Worm (Caenorhabditis elegans) whole organism, L1 larva: ENCODE results near the gene dhs-19.

Experiments
- C16A3.4 ChIP-seq: fragments of 150-350 bp; optimal IDR thresholded peaks from 2 replicates; lab custom pipeline; 2014; ENCODE audit warnings: missing biosample characterization, missing genetic modification characterization
- C34B4.2 ChIP-seq: sonication (generic microtip); optimal IDR thresholded peaks from 2 replicates; lab custom pipeline; 2017; ENCODE audit warnings: mild to moderate bottlenecking, missing genetic modification characterization, missing compliant biosample characterization
- aly-2 ChIP-seq: fragments of 150-350 bp; optimal IDR thresholded peaks from 2 replicates; lab custom pipeline; 2014; ENCODE audit warnings: missing biosample characterization, missing genetic modification characterization
- blmp-1 ChIP-seq: fragments of 150-350 bp; optimal IDR thresholded peaks from 2 replicates; lab custom pipeline; 2014; ENCODE audit warnings: missing biosample characterization, missing genetic modification characterization
- ceh-63 ChIP-seq: fragments of 200-800 bp; sonication (Bioruptor generic); optimal IDR thresholded peaks from 2 replicates; lab custom pipeline; 2018; ENCODE audit warnings: mild to moderate bottlenecking, missing genetic modification characterization, missing compliant biosample characterization
- ceh-8 ChIP-seq: fragments of 200-800 bp; sonication (Bioruptor generic); optimal IDR thresholded peaks from 2 replicates; lab custom pipeline; 2018; ENCODE audit warnings: mild to moderate bottlenecking, missing genetic modification characterization, moderate library complexity, missing compliant biosample characterization
- ceh-82 ChIP-seq, 3 experiments: fragments of 150-350 bp in 1 of 3; sonication (generic microtip) in 2 of 3; optimal IDR thresholded peaks; 2 replicates each; lab custom pipeline; 2014 to 2017; ENCODE audit warnings: missing biosample characterization in 3 of 3, missing genetic modification characterization in 3 of 3
- ceh-88 ChIP-seq: fragments of 200-800 bp; sonication (Bioruptor generic); IDR thresholded peaks from 2 replicates; pipeline ENCODE4 v1.3.6; 2022; ENCODE audit warnings: missing genetic modification characterization, missing compliant biosample characterization
- ceh-90 ChIP-seq: sonication (generic microtip); optimal IDR thresholded peaks from 2 replicates; lab custom pipeline; 2016; ENCODE audit warnings: missing genetic modification characterization, missing compliant biosample characterization
- dpl-1 ChIP-seq, 3 experiments: fragments of 150-350 bp in 2 of 3; sonication (generic microtip) in 1 of 3; optimal IDR thresholded peaks; 2 replicates each; lab custom pipeline; 2014 to 2017; ENCODE audit warnings: missing biosample characterization in 3 of 3, missing genetic modification characterization in 3 of 3, missing genetic modification reagents in 3 of 3
- dsc-1 ChIP-seq: sonication (generic microtip); optimal IDR thresholded peaks from 2 replicates; lab custom pipeline; 2016; ENCODE audit warnings: mild to moderate bottlenecking, missing genetic modification characterization, missing compliant biosample characterization
- egl-13 ChIP-seq: sonication (generic microtip); optimal IDR thresholded peaks from 2 replicates; lab custom pipeline; 2016; ENCODE audit warnings: missing genotype, missing genetic modification reagents, missing genetic modification characterization, missing compliant biosample characterization
- egl-27 ChIP-seq, 2 experiments: fragments of 150-350 bp in 1 of 2; sonication (generic microtip); optimal IDR thresholded peaks; 3 replicates each; lab custom pipeline; 2017 to 2018; ENCODE audit warnings: missing biosample characterization in 2 of 2, missing genetic modification characterization in 2 of 2, missing genetic modification reagents in 2 of 2
- elt-2 ChIP-seq: sonication (generic microtip); optimal IDR thresholded peaks from 2 replicates; lab custom pipeline; 2016; ENCODE audit warnings: missing genetic modification characterization, mild to moderate bottlenecking, inconsistent platforms, missing compliant biosample characterization, missing genetic modification reagents
- elt-3 ChIP-seq, 6 experiments: fragments of 150-350 bp in 1 of 6; sonication (generic microtip); optimal IDR thresholded peaks; 2 replicates each; lab custom pipeline; 2017 to 2018; ENCODE audit warnings: missing biosample characterization in 6 of 6, missing genetic modification characterization in 6 of 6, inconsistent platforms in 1 of 6
- fkh-4 ChIP-seq: sonication (generic microtip); optimal IDR thresholded peaks from 2 replicates; lab custom pipeline; 2016; ENCODE audit warnings: missing compliant biosample characterization, missing genetic modification characterization, borderline replicate concordance
- fkh-8 ChIP-seq: sonication (generic microtip); optimal IDR thresholded peaks from 2 replicates; lab custom pipeline; 2016; ENCODE audit warnings: mild to moderate bottlenecking, missing genetic modification characterization, missing compliant biosample characterization
- fos-1 ChIP-seq: fragments of 150-350 bp; optimal IDR thresholded peaks from 2 replicates; lab custom pipeline; 2014; ENCODE audit warnings: missing biosample characterization, missing genetic modification characterization
- irx-1 ChIP-seq: sonication (generic microtip); optimal IDR thresholded peaks from 2 replicates; lab custom pipeline; 2016; ENCODE audit warnings: missing genetic modification characterization, missing compliant biosample characterization
- lin-13 ChIP-seq: fragments of 150-350 bp; optimal IDR thresholded peaks from 2 replicates; lab custom pipeline; 2014; ENCODE audit warnings: missing biosample characterization, missing genetic modification reagents, missing genetic modification characterization
- lin-14 ChIP-seq: fragments of 200-800 bp; sonication (Bioruptor generic); optimal IDR thresholded peaks from 2 replicates; lab custom pipeline; 2018; ENCODE audit warnings: mild to moderate bottlenecking, missing genetic modification characterization, moderate library complexity, missing compliant biosample characterization
- lin-35 ChIP-seq, 2 experiments: fragments of 150-350 bp; optimal IDR thresholded peaks; 2 replicates each; lab custom pipeline; 2014; ENCODE audit warnings: missing biosample characterization in 2 of 2, missing genetic modification characterization in 2 of 2, missing genetic modification reagents in 2 of 2
- mab-9 ChIP-seq: fragments of 200-800 bp; sonication (Bioruptor generic); IDR thresholded peaks from 2 replicates; pipeline ENCODE4 v1.3.6; 2022; ENCODE audit warnings: missing genetic modification reagents, missing genetic modification characterization, missing compliant biosample characterization
- mdl-1 ChIP-seq, 2 experiments: fragments of 150-350 bp; optimal IDR thresholded peaks; 2 replicates each; lab custom pipeline; 2014 to 2017; ENCODE audit warnings: missing biosample characterization in 2 of 2, missing genetic modification characterization in 2 of 2, inconsistent platforms in 1 of 2
- mep-1 ChIP-seq: fragments of 150-350 bp; optimal IDR thresholded peaks from 2 replicates; lab custom pipeline; 2014; ENCODE audit warnings: missing biosample characterization, missing genetic modification characterization
- nhr-11 ChIP-seq: fragments of 150-350 bp; optimal IDR thresholded peaks from 2 replicates; lab custom pipeline; 2014; ENCODE audit warnings: missing biosample characterization, missing genetic modification characterization
- nhr-12 ChIP-seq: sonication (generic microtip); optimal IDR thresholded peaks from 2 replicates; lab custom pipeline; 2017; ENCODE audit warnings: missing biosample characterization, missing genetic modification characterization
- nhr-20 ChIP-seq: sonication (generic microtip); optimal IDR thresholded peaks from 2 replicates; lab custom pipeline; 2016; ENCODE audit warnings: mild to moderate bottlenecking, missing genetic modification characterization, missing compliant biosample characterization
- nhr-237 ChIP-seq: fragments of 150-350 bp; optimal IDR thresholded peaks from 2 replicates; lab custom pipeline; 2014; ENCODE audit warnings: missing biosample characterization, missing genetic modification characterization
- nhr-28 ChIP-seq: fragments of 150-350 bp; optimal IDR thresholded peaks from 2 replicates; lab custom pipeline; 2014; ENCODE audit warnings: missing biosample characterization, missing genetic modification characterization
- nhr-47 ChIP-seq: sonication (generic microtip); optimal IDR thresholded peaks from 2 replicates; lab custom pipeline; 2016; ENCODE audit warnings: mild to moderate bottlenecking, missing genetic modification characterization, moderate library complexity, missing compliant biosample characterization
- nhr-71 ChIP-seq: sonication (generic microtip); optimal IDR thresholded peaks from 2 replicates; lab custom pipeline; 2016; ENCODE audit warnings: mild to moderate bottlenecking, missing genetic modification characterization, moderate library complexity, missing compliant biosample characterization
- nhr-84 ChIP-seq: sonication (generic microtip); optimal IDR thresholded peaks from 2 replicates; lab custom pipeline; 2017; ENCODE audit warnings: missing biosample characterization, missing genetic modification characterization
- nhr-85 ChIP-seq: sonication (generic microtip); peaks from one replicate; lab custom pipeline; 2016; ENCODE audit warnings: missing genetic modification characterization, inconsistent platforms, missing compliant biosample characterization
- nhr-90 ChIP-seq: sonication (generic microtip); optimal IDR thresholded peaks from 2 replicates; lab custom pipeline; 2016; ENCODE audit warnings: mild to moderate bottlenecking, missing genetic modification characterization, missing compliant biosample characterization; ENCODE audit not compliant: poor library complexity
- rnt-1 ChIP-seq: sonication (generic microtip); optimal IDR thresholded peaks from 2 replicates; lab custom pipeline; 2016; ENCODE audit warnings: mild to moderate bottlenecking, missing genetic modification characterization, moderate library complexity, missing compliant biosample characterization
- snu-23 ChIP-seq: sonication (generic microtip); optimal IDR thresholded peaks from 2 replicates; lab custom pipeline; 2016; ENCODE audit warnings: missing genetic modification characterization, missing compliant biosample characterization
- sox-4 ChIP-seq: sonication (generic microtip); optimal IDR thresholded peaks from 2 replicates; lab custom pipeline; 2016; ENCODE audit warnings: missing genetic modification characterization, missing compliant biosample characterization
- sup-37 ChIP-seq: fragments of 200-800 bp; sonication (Bioruptor generic); optimal IDR thresholded peaks from 2 replicates; lab custom pipeline; 2018; ENCODE audit warnings: mild to moderate bottlenecking, missing genetic modification characterization, missing compliant biosample characterization
- swsn-7 ChIP-seq: sonication (generic microtip); optimal IDR thresholded peaks from 2 replicates; lab custom pipeline; 2016; ENCODE audit warnings: missing genetic modification characterization, missing compliant biosample characterization
- tbx-2 ChIP-seq: sonication (generic microtip); optimal IDR thresholded peaks from 2 replicates; lab custom pipeline; 2016; ENCODE audit warnings: missing genetic modification characterization, missing compliant biosample characterization
- tlp-1 ChIP-seq: fragments of 150-350 bp; optimal IDR thresholded peaks from 2 replicates; lab custom pipeline; 2014; ENCODE audit warnings: missing biosample characterization, missing genetic modification characterization
- unc-130 ChIP-seq: fragments of 150-350 bp; optimal IDR thresholded peaks from 2 replicates; lab custom pipeline; 2017; ENCODE audit warnings: missing biosample characterization, missing genetic modification characterization, inconsistent platforms
- unc-62 ChIP-seq: fragments of 150-350 bp; optimal IDR thresholded peaks from 2 replicates; lab custom pipeline; 2014; ENCODE audit warnings: missing biosample characterization, missing genetic modification reagents, missing genetic modification characterization
- unc-86 ChIP-seq: sonication (generic microtip); optimal IDR thresholded peaks from 2 replicates; lab custom pipeline; 2016; ENCODE audit warnings: missing genetic modification characterization, missing compliant biosample characterization
- unc-98 ChIP-seq: fragments of 200-800 bp; sonication (Bioruptor generic); IDR thresholded peaks from 2 replicates; pipeline ENCODE4 v1.3.6; 2022; ENCODE audit warnings: missing genetic modification characterization, missing compliant biosample characterization
- xbp-1 ChIP-seq: sonication (generic microtip); optimal IDR thresholded peaks from 2 replicates; lab custom pipeline; 2016; ENCODE audit warnings: missing genetic modification characterization, missing compliant biosample characterization
- ztf-4 ChIP-seq: fragments of 150-350 bp; optimal IDR thresholded peaks from 2 replicates; lab custom pipeline; 2014; ENCODE audit warnings: missing biosample characterization, missing genetic modification characterization

dhs-19 gene

ce11 chrV:11531831-11532534, 41.7 kb upstream of the dhs-19 start (continued):
- no peak for TF ChIP-seq egl-13 (tag; lab: Kevin White, UChicago)
- peak; percentile 92 for TF ChIP-seq blmp-1 (tag; lab: Kevin White, UChicago)
- TF ChIP-seq ceh-88 (GFP tag; lab: Robert Waterston, UW), result 0 out of 2 replicates have a peak, but pooled peaks have one; percentile 23
- TF ChIP-seq ceh-8, result no peak
- peak; percentile 97 for TF ChIP-seq lin-14 (GFP tag; lab: Kevin White, UChicago)
- peak in 1 of 3 experiments; percentile 50 for TF ChIP-seq ceh-82 (tag; optimal IDR thresholded peaks at IDR 0.05; lab: Kevin White, UChicago)
- TF ChIP-seq unc-62 (GFP tag; lab: Kevin White, UChicago), result no peak
- TF ChIP-seq elt-2 (tag; lab: Kevin White, UChicago), result peak; percentile 74
- peak; percentile 76 for TF ChIP-seq nhr-47
- peak; percentile 54 for TF ChIP-seq irx-1 (tag; lab: Kevin White, UChicago)
- TF ChIP-seq unc-86 (tag; lab: Kevin White, UChicago), result no peak
- TF ChIP-seq elt-3 (tag; optimal IDR thresholded peaks at IDR 0.05; lab: Kevin White, UChicago), result peak in 5 of 6 experiments; percentile 23 to 82 (median 69)
- peak; percentile 72 for TF ChIP-seq fkh-4 (tag; lab: Kevin White, UChicago)
- TF ChIP-seq C16A3.4 (tag; lab: Kevin White, UChicago), result peak; percentile 83
- peak; percentile 81 for TF ChIP-seq swsn-7
- TF ChIP-seq ceh-90, result no peak
- peak; percentile 2 for TF ChIP-seq ztf-4 (tag; lab: Kevin White, UChicago)
- no peak for TF ChIP-seq aly-2 (tag; lab: Kevin White, UChicago)
- peak; percentile 97 for TF ChIP-seq nhr-71 (tag; lab: Kevin White, UChicago)
- TF ChIP-seq nhr-12 (tag; lab: Kevin White, UChicago), result no peak
- TF ChIP-seq nhr-237 (tag; lab: Kevin White, UChicago), result peak; percentile 35
- TF ChIP-seq fkh-8 (tag; lab: Kevin White, UChicago), result no peak
- peak; percentile 79 for TF ChIP-seq rnt-1 (tag; lab: Kevin White, UChicago)
- TF ChIP-seq sup-37 (GFP tag; lab: Kevin White, UChicago), result peak; percentile 51
- peak; percentile 97 for TF ChIP-seq dsc-1 (tag; lab: Kevin White, UChicago)

- peak in 1 of 2 experiments; percentile 69 for TF ChIP-seq mdl-1 (tag; optimal IDR thresholded peaks at IDR 0.05; lab: Kevin White, UChicago)
- no peak for TF ChIP-seq aly-2 (tag; lab: Kevin White, UChicago)
- TF ChIP-seq nhr-84 (tag; lab: Kevin White, UChicago), result no peak
- TF ChIP-seq ceh-63 (GFP tag; lab: Kevin White, UChicago), result no peak
- TF ChIP-seq egl-27 (tag; optimal IDR thresholded peaks at IDR 0.05; lab: Kevin White, UChicago), result peak in 1 of 2 experiments; percentile 12
- peak in 1 of 3 experiments; percentile 23 for TF ChIP-seq ceh-82 (tag; optimal IDR thresholded peaks at IDR 0.05; lab: Kevin White, UChicago)
- TF ChIP-seq nhr-11 (tag; lab: Kevin White, UChicago), result no peak
- TF ChIP-seq lin-35 (GFP tag; optimal IDR thresholded peaks at IDR 0.05; lab: Kevin White, UChicago), result peak in 1 of 2 experiments; percentile 72
- peak; percentile 56 for TF ChIP-seq nhr-47
- TF ChIP-seq mep-1 (tag; lab: Kevin White, UChicago), result peak; percentile 85
- no peak for TF ChIP-seq C34B4.2 (tag; lab: Kevin White, UChicago)
- TF ChIP-seq nhr-71 (tag; lab: Kevin White, UChicago), result peak; percentile 82
- peak; percentile 100 for TF ChIP-seq nhr-85 (tag; lab: Kevin White, UChicago)
- peak; percentile 90 for TF ChIP-seq nhr-20
- TF ChIP-seq swsn-7, result peak; percentile 31
- peak; percentile 35 for TF ChIP-seq tbx-2 (tag; lab: Kevin White, UChicago)
- TF ChIP-seq rnt-1 (tag; lab: Kevin White, UChicago), result peak; percentile 42
- 0 out of 2 replicates have a peak, but pooled peaks have one; percentile 23 for TF ChIP-seq mab-9 (GFP tag; lab: Robert Waterston, UW)
- peak; percentile 29; the same call in 1 of the 2 replicates for TF ChIP-seq ceh-88 (GFP tag; lab: Robert Waterston, UW)
- no peak for TF ChIP-seq sox-4 (tag; lab: Kevin White, UChicago)
- peak; percentile 45 for TF ChIP-seq fos-1 (tag; lab: Kevin White, UChicago)
- TF ChIP-seq unc-130 (tag; lab: Kevin White, UChicago), result peak; percentile 84
- TF ChIP-seq dpl-1 (GFP tag; optimal IDR thresholded peaks at IDR 0.05; lab: Kevin White, UChicago), result peak in 2 of 3 experiments; percentile 22 to 36
- TF ChIP-seq elt-2 (tag; lab: Kevin White, UChicago), result no peak
- TF ChIP-seq nhr-28 (tag; lab: Kevin White, UChicago), result no peak
- no peak for TF ChIP-seq unc-98 (GFP tag; lab: Robert Waterston, UW)
- peak in 5 of 6 experiments; percentile 58 to 92 (median 89) for TF ChIP-seq elt-3 (tag; optimal IDR thresholded peaks at IDR 0.05; lab: Kevin White, UChicago)
- TF ChIP-seq lin-13 (GFP tag; lab: Kevin White, UChicago), result peak; percentile 55
- TF ChIP-seq nhr-90 (tag; lab: Kevin White, UChicago), result peak; percentile 76
- no peak for TF ChIP-seq tlp-1 (tag; lab: Kevin White, UChicago)
- TF ChIP-seq snu-23 (GFP tag; lab: Kevin White, UChicago), result peak; percentile 83
- peak; percentile 8 for TF ChIP-seq xbp-1 (tag; lab: Kevin White, UChicago)
Measured at ce11 chrV:11531100-11531499, 40.8 kb upstream of the dhs-19 start.
